Worm (Caenorhabditis elegans): ENCODE results near the gene ttll-11.

ttll-11 gene

DNA sequence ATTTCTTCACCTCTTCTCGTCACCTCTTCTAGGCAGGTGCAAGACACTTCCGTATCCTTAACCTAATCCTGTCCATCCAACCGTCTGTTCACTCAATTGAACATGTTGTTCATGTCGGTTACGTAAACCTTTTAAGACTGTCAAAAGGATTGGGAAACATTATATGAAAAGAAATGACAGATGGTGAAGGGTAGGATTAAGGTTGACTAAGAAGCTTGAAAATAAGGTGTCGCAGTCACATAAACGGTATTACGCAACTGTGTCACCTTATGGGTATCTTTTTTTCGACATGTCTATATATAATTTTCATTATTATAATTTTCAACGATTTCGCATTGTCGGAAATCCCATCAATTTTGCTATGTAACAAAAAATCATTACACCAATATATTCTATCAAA lies 25.3 kb downstream of the ttll-11 start:
- TF ChIP-seq ces-1 (GFP tag; optimal IDR thresholded peaks at IDR 0.05): peak; percentile 35
- no peak for TF ChIP-seq nhr-237 (tag; optimal IDR thresholded peaks at IDR 0.05)
- no peak for TF ChIP-seq hlh-1 (tag; optimal IDR thresholded peaks at IDR 0.05)
- no peak for TF ChIP-seq ztf-11 (tag; optimal IDR thresholded peaks at IDR 0.05)
- TF ChIP-seq ceh-39 (tag; optimal IDR thresholded peaks at IDR 0.05): no peak
- TF ChIP-seq zip-8 (tag; optimal IDR thresholded peaks at IDR 0.05): peak; percentile 51
- no peak for TF ChIP-seq ceh-43 (GFP tag; optimal IDR thresholded peaks at IDR 0.05)
- TF ChIP-seq nhr-2 (tag; optimal IDR thresholded peaks at IDR 0.05): peak; percentile 79
- TF ChIP-seq sem-2 (GFP tag; optimal IDR thresholded peaks at IDR 0.05): no peak
- no peak for TF ChIP-seq lin-32 (GFP tag; optimal IDR thresholded peaks at IDR 0.05)
- peak; percentile 87 for TF ChIP-seq cnd-1 (tag; optimal IDR thresholded peaks at IDR 0.05)
- TF ChIP-seq bed-3 (GFP tag; optimal IDR thresholded peaks at IDR 0.05): no peak
- TF ChIP-seq drap-1 (GFP tag; optimal IDR thresholded peaks at IDR 0.05): no peak
- TF ChIP-seq ham-2 (GFP tag; optimal IDR thresholded peaks at IDR 0.05): no peak

DNA sequence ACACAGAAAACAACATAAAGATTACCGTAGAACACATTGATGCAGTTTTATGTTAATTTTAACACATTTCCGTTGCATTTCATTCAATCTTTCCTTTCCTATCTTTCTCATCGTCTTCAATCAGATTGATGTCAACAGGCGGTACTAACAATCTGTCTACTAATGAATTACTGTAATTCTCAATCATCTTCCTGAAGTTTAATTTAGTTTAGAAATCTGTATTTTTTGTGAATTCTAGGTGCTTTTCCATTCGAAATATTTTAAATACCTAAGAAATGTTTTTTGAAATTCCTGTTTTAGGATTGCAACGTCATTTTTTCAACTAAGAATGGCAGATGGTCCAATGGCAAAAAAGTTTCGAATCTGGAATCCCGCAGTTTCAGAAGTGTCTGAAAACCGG lies 26.2 kb downstream of the ttll-11 start, which contains the start of gene F21D5.9:
F21D5.9 (plus strand) TSS at position 301 of the 400 bp plus-strand sequence.
- TF ChIP-seq ham-2 (GFP tag; optimal IDR thresholded peaks at IDR 0.05) (no peak), unc-62 (GFP tag; optimal IDR thresholded peaks at IDR 0.05) (no peak), elt-1 (tag; optimal IDR thresholded peaks at IDR 0.05; ENCODE audit: borderline replicate concordance, insufficient read depth) (no peak), mab-5 (tag; optimal IDR thresholded peaks at IDR 0.05) (no peak), ceh-43 (GFP tag; optimal IDR thresholded peaks at IDR 0.05) (no peak), snpc-4 (tag; optimal IDR thresholded peaks at IDR 0.05) (no peak), lin-13 (tag; optimal IDR thresholded peaks at IDR 0.05) (no peak), blmp-1 (tag; optimal IDR thresholded peaks at IDR 0.05) (no peak), drap-1 (GFP tag; optimal IDR thresholded peaks at IDR 0.05) (no peak), pha-4 (tag; optimal IDR thresholded peaks at IDR 0.05) (no peak), M03D4.4 (tag; optimal IDR thresholded peaks at IDR 0.05) (no peak), mep-1 (tag; optimal IDR thresholded peaks at IDR 0.05) (no peak), unc-120 (tag; optimal IDR thresholded peaks at IDR 0.05; ENCODE audit: poor library complexity, severe bottlenecking) (no peak), flh-1 (GFP tag; optimal IDR thresholded peaks at IDR 0.05) (no peak), tbx-8 (GFP tag; optimal IDR thresholded peaks at IDR 0.05) (no peak), ceh-39 (tag; optimal IDR thresholded peaks at IDR 0.05) (no peak), cnd-1 (tag; optimal IDR thresholded peaks at IDR 0.05) (no peak), sptf-1 (tag; optimal IDR thresholded peaks at IDR 0.05) (no peak), elt-3 (tag; optimal IDR thresholded peaks at IDR 0.05) (no peak), nhr-2 (tag; optimal IDR thresholded peaks at IDR 0.05) (no peak)

- no peak for TF ChIP-seq snpc-4 (tag; optimal IDR thresholded peaks at IDR 0.05)
Measured at ce11 chrIV:8724907-8725306, 27.4 kb downstream of the ttll-11 start.

- TF ChIP-seq pha-4 (tag; optimal IDR thresholded peaks at IDR 0.05) (no peak), nhr-237 (tag; optimal IDR thresholded peaks at IDR 0.05) (no peak), elt-1 (tag; optimal IDR thresholded peaks at IDR 0.05; ENCODE audit: borderline replicate concordance, insufficient read depth) (no peak), nhr-76 (tag; optimal IDR thresholded peaks at IDR 0.05) (no peak), mep-1 (tag; optimal IDR thresholded peaks at IDR 0.05) (no peak), lsy-2 (tag; optimal IDR thresholded peaks at IDR 0.05) (no peak), ceh-39 (tag; optimal IDR thresholded peaks at IDR 0.05) (no peak), unc-39 (tag; optimal IDR thresholded peaks at IDR 0.05) (no peak), drap-1 (GFP tag; optimal IDR thresholded peaks at IDR 0.05) (no peak), nhr-2 (tag; optimal IDR thresholded peaks at IDR 0.05) (no peak), flh-1 (GFP tag; optimal IDR thresholded peaks at IDR 0.05) (no peak), zip-8 (tag; optimal IDR thresholded peaks at IDR 0.05) (no peak), blmp-1 (tag; optimal IDR thresholded peaks at IDR 0.05) (no peak), tbx-8 (GFP tag; optimal IDR thresholded peaks at IDR 0.05) (no peak), ceh-43 (GFP tag; optimal IDR thresholded peaks at IDR 0.05) (no peak), hlh-1 (tag; optimal IDR thresholded peaks at IDR 0.05) (no peak), mls-2 (tag; optimal IDR thresholded peaks at IDR 0.05) (no peak), ham-2 (GFP tag; optimal IDR thresholded peaks at IDR 0.05) (no peak)
Measured at ce11 chrIV:8725345-8725744, 27.8 kb downstream of the ttll-11 start, which contains the start of gene pgm-3. Gene pgm-3 (plus strand): TSS chrIV:8725722.

ce11 chrIV:8728122-8728521 lies 30.6 kb downstream of the ttll-11 start, which contains the start of gene otub-3:
Gene otub-3 (plus strand): TSS chrIV:8728177.
- no peak for TF ChIP-seq lsy-2 (tag; optimal IDR thresholded peaks at IDR 0.05)
- TF ChIP-seq unc-62 (GFP tag; optimal IDR thresholded peaks at IDR 0.05): no peak
- TF ChIP-seq mep-1 (tag; optimal IDR thresholded peaks at IDR 0.05): no peak
- no peak for TF ChIP-seq nhr-2 (tag; optimal IDR thresholded peaks at IDR 0.05)
- TF ChIP-seq pha-4 (tag; optimal IDR thresholded peaks at IDR 0.05): no peak
- TF ChIP-seq sem-2 (GFP tag; optimal IDR thresholded peaks at IDR 0.05): no peak
- no peak for TF ChIP-seq nhr-237 (tag; optimal IDR thresholded peaks at IDR 0.05)
- no peak for TF ChIP-seq drap-1 (GFP tag; optimal IDR thresholded peaks at IDR 0.05)
- no peak for TF ChIP-seq lin-32 (GFP tag; optimal IDR thresholded peaks at IDR 0.05)
- TF ChIP-seq tbx-8 (GFP tag; optimal IDR thresholded peaks at IDR 0.05): no peak
- TF ChIP-seq nhr-76 (tag; optimal IDR thresholded peaks at IDR 0.05): no peak
- no peak for TF ChIP-seq nhr-12 (tag; optimal IDR thresholded peaks at IDR 0.05)
- no peak for TF ChIP-seq nhr-28 (tag; optimal IDR thresholded peaks at IDR 0.05)
- TF ChIP-seq cnd-1 (tag; optimal IDR thresholded peaks at IDR 0.05): no peak
- TF ChIP-seq mls-2 (tag; optimal IDR thresholded peaks at IDR 0.05): no peak
- no peak for TF ChIP-seq zip-8 (tag; optimal IDR thresholded peaks at IDR 0.05)
